Fruit fly (Drosophila melanogaster): ENCODE measurements around the gene Rtel1.

The Rtel1 gene

DNA sequence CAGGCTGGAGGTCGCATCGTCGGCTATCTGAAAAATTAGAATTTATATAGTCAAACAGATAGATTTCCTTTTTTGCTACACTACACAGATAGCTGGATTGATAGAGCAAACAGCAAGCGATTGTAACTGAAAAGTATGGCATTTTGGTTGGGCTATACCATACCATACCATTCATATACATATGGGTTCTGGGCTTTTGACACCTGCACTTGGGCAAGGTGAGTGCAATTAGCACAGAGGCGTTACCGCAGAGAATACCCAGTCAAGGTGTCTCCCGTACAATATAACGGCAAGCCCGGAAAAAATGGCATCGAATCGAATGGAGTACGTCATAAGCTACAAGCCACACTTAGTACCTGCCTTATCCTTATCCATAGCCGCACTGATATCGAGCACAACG lies 32.8 kb upstream of the Rtel1 start:
- TF ChIP-seq dl (GFP tag; optimal IDR thresholded peaks at IDR 0.05; ENCODE audit: insufficient read depth in 1 of 2, partially characterized antibody in 2 of 2): no peak
- TF ChIP-seq brk (GFP tag; optimal IDR thresholded peaks at IDR 0.05): no peak
- no peak for TF ChIP-seq jim (GFP tag; optimal IDR thresholded peaks at IDR 0.05)
- no peak for TF ChIP-seq CG32264 (GFP tag; optimal IDR thresholded peaks at IDR 0.05)
- TF ChIP-seq Abd-B (GFP tag; optimal IDR thresholded peaks at IDR 0.05): no peak
- no peak for TF ChIP-seq CG9705 (GFP tag; optimal IDR thresholded peaks at IDR 0.05)
- no peak for TF ChIP-seq Mio (GFP tag; optimal IDR thresholded peaks at IDR 0.05)
- no peak for TF ChIP-seq woc (GFP tag; optimal IDR thresholded peaks at IDR 0.05)
- no peak for TF ChIP-seq Hr78 (GFP tag; optimal IDR thresholded peaks at IDR 0.05)
- no peak for TF ChIP-seq h (GFP tag; optimal IDR thresholded peaks at IDR 0.05)
- no peak for TF ChIP-seq lola (GFP tag; optimal IDR thresholded peaks at IDR 0.05)
- TF ChIP-seq N (GFP tag; optimal IDR thresholded peaks at IDR 0.05): no peak
- no peak for TF ChIP-seq psq (GFP tag; optimal IDR thresholded peaks at IDR 0.05)
- TF ChIP-seq OdsH (GFP tag; optimal IDR thresholded peaks at IDR 0.05): no peak
- TF ChIP-seq Hnf4 (GFP tag; optimal IDR thresholded peaks at IDR 0.05): no peak

DNA sequence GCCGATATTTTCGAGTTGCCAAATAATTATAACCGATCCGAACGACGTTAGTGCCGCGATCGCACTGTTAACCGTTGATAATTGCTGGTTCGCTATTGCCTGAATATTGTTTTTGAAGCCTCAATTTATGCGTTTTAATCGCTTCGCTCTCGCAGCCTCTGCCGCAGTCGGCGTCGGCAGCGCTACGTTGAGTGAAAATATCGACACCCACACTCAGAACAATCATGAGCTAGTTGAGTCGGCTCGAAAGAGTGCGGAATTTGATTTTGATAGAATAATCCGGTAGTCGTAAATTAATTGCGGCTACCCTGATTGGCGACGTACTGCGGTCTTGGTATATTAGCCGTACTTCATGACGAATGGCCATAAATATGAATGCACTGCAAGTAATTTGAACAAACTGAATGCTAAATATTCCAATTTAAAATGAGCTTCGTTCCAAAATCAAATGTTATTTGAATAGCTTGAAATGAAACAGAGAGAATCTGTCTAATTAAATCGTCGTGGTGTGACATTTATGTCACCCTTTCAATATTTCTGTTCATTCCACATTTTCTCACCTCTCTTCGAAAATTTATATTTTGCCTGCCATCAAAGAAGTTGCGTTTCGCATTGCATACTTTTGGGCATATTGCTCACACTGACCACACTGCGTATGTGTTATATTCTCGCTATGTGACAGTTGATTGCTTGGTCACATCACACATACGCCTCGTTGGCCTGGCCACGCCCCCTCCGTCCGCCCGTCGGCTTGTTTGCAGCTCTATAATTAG lies 31.9 kb upstream of the Rtel1 start:
- TF ChIP-seq tai (GFP tag; optimal IDR thresholded peaks at IDR 0.05): no peak
- TF ChIP-seq sv (GFP tag; optimal IDR thresholded peaks at IDR 0.05): no peak
- no peak for TF ChIP-seq Hnf4 (GFP tag; optimal IDR thresholded peaks at IDR 0.05)
- TF ChIP-seq GATAd (GFP tag; optimal IDR thresholded peaks at IDR 0.05): no peak
- TF ChIP-seq dl (GFP tag; optimal IDR thresholded peaks at IDR 0.05; ENCODE audit: insufficient read depth in 1 of 2, partially characterized antibody in 2 of 2): no peak
- no peak for TF ChIP-seq Abd-B (GFP tag; optimal IDR thresholded peaks at IDR 0.05)
- TF ChIP-seq usp (GFP tag; optimal IDR thresholded peaks at IDR 0.05): no peak
- no peak for TF ChIP-seq psq (GFP tag; optimal IDR thresholded peaks at IDR 0.05)
- TF ChIP-seq Myc (optimal IDR thresholded peaks at IDR 0.05): peak; percentile 45
- TF ChIP-seq CG9705 (GFP tag; optimal IDR thresholded peaks at IDR 0.05): no peak
- no peak for TF ChIP-seq HLH106 (tag; optimal IDR thresholded peaks at IDR 0.05)
- no peak for TF ChIP-seq Dfd (GFP tag; optimal IDR thresholded peaks at IDR 0.05)
- TF ChIP-seq foxo (GFP tag; optimal IDR thresholded peaks at IDR 0.05): peak in 1 of 2 experiments; percentile 34
- TF ChIP-seq dmrt93B (GFP tag; optimal IDR thresholded peaks at IDR 0.05): no peak
- TF ChIP-seq ey (GFP tag; optimal IDR thresholded peaks at IDR 0.05): peak; percentile 11
- no peak for TF ChIP-seq jim (GFP tag; optimal IDR thresholded peaks at IDR 0.05)
- TF ChIP-seq br (GFP tag; optimal IDR thresholded peaks at IDR 0.05): no peak
- TF ChIP-seq lola (GFP tag; optimal IDR thresholded peaks at IDR 0.05): no peak
- TF ChIP-seq CrebA (GFP tag; optimal IDR thresholded peaks at IDR 0.05; ENCODE audit: borderline replicate concordance): peak; percentile 46
- no peak for TF ChIP-seq OdsH (GFP tag; optimal IDR thresholded peaks at IDR 0.05)
- TF ChIP-seq Rel (GFP tag; optimal IDR thresholded peaks at IDR 0.05): no peak
- no peak for TF ChIP-seq Rel (tag; optimal IDR thresholded peaks at IDR 0.05)
- no peak for TF ChIP-seq Vsx2 (GFP tag; optimal IDR thresholded peaks at IDR 0.05; ENCODE audit: partially characterized antibody)
- TF ChIP-seq Jra (GFP tag; optimal IDR thresholded peaks at IDR 0.05): no peak
- TF ChIP-seq rgr (GFP tag; optimal IDR thresholded peaks at IDR 0.05): peak; percentile 22
- TF ChIP-seq sage (GFP tag; optimal IDR thresholded peaks at IDR 0.05): no peak
- TF ChIP-seq Sp1 (GFP tag; optimal IDR thresholded peaks at IDR 0.05): peak; percentile 38
- TF ChIP-seq Dif (GFP tag; optimal IDR thresholded peaks at IDR 0.05; ENCODE audit: partially characterized antibody): no peak
- TF ChIP-seq N (GFP tag; optimal IDR thresholded peaks at IDR 0.05): peak; percentile 35
- TF ChIP-seq Hr78 (GFP tag; optimal IDR thresholded peaks at IDR 0.05): no peak
- peak; percentile 29 for TF ChIP-seq h (GFP tag; optimal IDR thresholded peaks at IDR 0.05)
- TF ChIP-seq brk (GFP tag; optimal IDR thresholded peaks at IDR 0.05): no peak
- no peak for TF ChIP-seq CG32264 (GFP tag; optimal IDR thresholded peaks at IDR 0.05)
- TF ChIP-seq Hr83 (GFP tag; optimal IDR thresholded peaks at IDR 0.05; ENCODE audit: poor library complexity, severe bottlenecking): no peak
- TF ChIP-seq pan (optimal IDR thresholded peaks at IDR 0.05): no peak
- peak; percentile 19 for TF ChIP-seq fru (GFP tag; optimal IDR thresholded peaks at IDR 0.05)
- TF ChIP-seq dsf (GFP tag; optimal IDR thresholded peaks at IDR 0.05; ENCODE audit: borderline replicate concordance): no peak
- no peak for TF ChIP-seq woc (GFP tag; optimal IDR thresholded peaks at IDR 0.05)
- TF ChIP-seq Mio (GFP tag; optimal IDR thresholded peaks at IDR 0.05): no peak
